Fruit fly (Drosophila melanogaster) whole organism: ENCODE results near the gene CG46313.

Source experiments
- CG8478 ChIP-seq: fragments of >200 bp; optimal IDR thresholded peaks from 2 replicates; lab custom pipeline; 2018; ENCODE audit warnings: inconsistent platforms
- Dll ChIP-seq: fragments of >200 bp; optimal IDR thresholded peaks from 2 replicates; lab custom pipeline; 2017
- pan ChIP-seq: fragments of >200 bp; optimal IDR thresholded peaks from 2 replicates; lab custom pipeline; 2017
- psq ChIP-seq: fragments of >200 bp; optimal IDR thresholded peaks from 2 replicates; lab custom pipeline; 2017
- usp ChIP-seq: fragments of >200 bp; optimal IDR thresholded peaks from 2 replicates; lab custom pipeline; 2017; ENCODE audit warnings: missing biosample characterization, missing genetic modification characterization, mixed read lengths

- TF ChIP-seq pan (lab: Kevin White, UChicago) (no peak), Dll (lab: Kevin White, UChicago) (no peak), psq (lab: Kevin White, UChicago) (no peak), usp (no peak), CG8478 (lab: Kevin White, UChicago) (no peak)
Measured at dm6 chr3R:26980282-26980691, 1.9 kb downstream of the CG46313 start.
